Worm (Caenorhabditis elegans): ENCODE data around the gene K08B12.1.

The K08B12.1 gene

ce11 chrV:6229457-6229949, 29.7 kb upstream of the K08B12.1 start:
- no peak for TF ChIP-seq elt-4 (tag; optimal IDR thresholded peaks at IDR 0.05)
- TF ChIP-seq lim-6 (tag; optimal IDR thresholded peaks at IDR 0.05) = no peak
- no peak for TF ChIP-seq unc-55 (GFP tag; optimal IDR thresholded peaks at IDR 0.05)
- TF ChIP-seq rnt-1 (tag; optimal IDR thresholded peaks at IDR 0.05) = peak; percentile 46
- TF ChIP-seq unc-3 (GFP tag; conservative IDR thresholded peaks at IDR 0.05) = no peak
- TF ChIP-seq unc-3 (tag; optimal IDR thresholded peaks at IDR 0.05) = no peak
- TF ChIP-seq unc-86 (tag; optimal IDR thresholded peaks at IDR 0.05) = no peak
- TF ChIP-seq ceh-18 (tag; optimal IDR thresholded peaks at IDR 0.05) = peak; percentile 82
- no peak for TF ChIP-seq madf-2 (tag; optimal IDR thresholded peaks at IDR 0.05)
- TF ChIP-seq K02D7.2 (tag; optimal IDR thresholded peaks at IDR 0.05) = no peak
- TF ChIP-seq pag-3 (tag; optimal IDR thresholded peaks at IDR 0.05; ENCODE audit: borderline replicate concordance) = no peak
- TF ChIP-seq sdc-2 (tag; optimal IDR thresholded peaks at IDR 0.05) = no peak
- TF ChIP-seq ceh-31 (tag; optimal IDR thresholded peaks at IDR 0.05) = peak; percentile 8
- no peak for TF ChIP-seq ttx-3 (tag; optimal IDR thresholded peaks at IDR 0.05)
- no peak for TF ChIP-seq mec-3 (tag; optimal IDR thresholded peaks at IDR 0.05; ENCODE audit: borderline replicate concordance)
- no peak for TF ChIP-seq hlh-8 (tag; optimal IDR thresholded peaks at IDR 0.05)
- peak; percentile 0 for TF ChIP-seq ets-4 (tag; optimal IDR thresholded peaks at IDR 0.05)
- peak; percentile 68 for TF ChIP-seq pqm-1 (tag; optimal IDR thresholded peaks at IDR 0.05)
- peak; percentile 97 for TF ChIP-seq elt-2 (tag; optimal IDR thresholded peaks at IDR 0.05)
- TF ChIP-seq pat-9 (tag; optimal IDR thresholded peaks at IDR 0.05) = no peak
- TF ChIP-seq Y22D7AL.16 (tag; optimal IDR thresholded peaks at IDR 0.05) = no peak

ce11 chrV:6230629-6231229, 28.4 kb upstream of the K08B12.1 start:
- TF ChIP-seq fkh-6 (tag; optimal IDR thresholded peaks at IDR 0.05) (no peak), ceh-31 (tag; optimal IDR thresholded peaks at IDR 0.05) (peak; percentile 39), ref-2 (tag; optimal IDR thresholded peaks at IDR 0.05) (no peak)

- no peak for TF ChIP-seq npax-4 (tag; optimal IDR thresholded peaks at IDR 0.05)
- TF ChIP-seq hlh-15 (tag; optimal IDR thresholded peaks at IDR 0.05) = no peak
- TF ChIP-seq gmeb-2 (tag; optimal IDR thresholded peaks at IDR 0.05) = no peak
- TF ChIP-seq ama-1 (optimal IDR thresholded peaks at IDR 0.05) = no peak
- TF ChIP-seq che-1 (tag; optimal IDR thresholded peaks at IDR 0.05) = no peak
- no peak for TF ChIP-seq ahr-1 (tag; optimal IDR thresholded peaks at IDR 0.05)
- TF ChIP-seq ztf-16 (tag; optimal IDR thresholded peaks at IDR 0.05) = no peak
- no peak for TF ChIP-seq syd-9 (tag; optimal IDR thresholded peaks at IDR 0.05)
- TF ChIP-seq lim-6 (tag; optimal IDR thresholded peaks at IDR 0.05) = no peak
- no peak for TF ChIP-seq madf-2 (tag; optimal IDR thresholded peaks at IDR 0.05)
- TF ChIP-seq fkh-10 (GFP tag; optimal IDR thresholded peaks at IDR 0.05) = no peak
- no peak for TF ChIP-seq fkh-6 (tag; optimal IDR thresholded peaks at IDR 0.05)
Observed at ce11 chrV:6231902-6232340, 27.2 kb upstream of the K08B12.1 start.

ce11 chrV:6232886-6233285, 26.3 kb upstream of the K08B12.1 start:
- TF ChIP-seq ceh-31 (tag; optimal IDR thresholded peaks at IDR 0.05) = peak; percentile 39
- peak; percentile 5 for TF ChIP-seq unc-42 (tag; optimal IDR thresholded peaks at IDR 0.05)
- no peak for TF ChIP-seq C38D4.7 (GFP tag; optimal IDR thresholded peaks at IDR 0.05)

ce11 chrV:6233952-6234351, 25.2 kb upstream of the K08B12.1 start:
- no peak for TF ChIP-seq nhr-11 (tag; optimal IDR thresholded peaks at IDR 0.05)
- no peak for TF ChIP-seq ceh-14 (tag; optimal IDR thresholded peaks at IDR 0.05)
- no peak for TF ChIP-seq sdc-2 (tag; optimal IDR thresholded peaks at IDR 0.05)
- TF ChIP-seq ceh-18 (tag; optimal IDR thresholded peaks at IDR 0.05) = no peak
- no peak for TF ChIP-seq pat-9 (tag; optimal IDR thresholded peaks at IDR 0.05)
- TF ChIP-seq fkh-6 (tag; optimal IDR thresholded peaks at IDR 0.05) = no peak
- TF ChIP-seq ceh-31 (tag; optimal IDR thresholded peaks at IDR 0.05) = peak; percentile 32
- no peak for TF ChIP-seq ztf-16 (tag; optimal IDR thresholded peaks at IDR 0.05)
- no peak for TF ChIP-seq ceh-45 (GFP tag; IDR thresholded peaks at IDR 0.05)
- TF ChIP-seq sox-2 (GFP tag; IDR thresholded peaks at IDR 0.05) = peak; percentile 55; the same call in 1 of the 2 replicates
- no peak for TF ChIP-seq ceh-9 (tag; optimal IDR thresholded peaks at IDR 0.05)
- no peak for TF ChIP-seq eyg-1 (tag; optimal IDR thresholded peaks at IDR 0.05)
- no peak for TF ChIP-seq ceh-34 (tag; optimal IDR thresholded peaks at IDR 0.05)
